Worm (Caenorhabditis elegans) whole organism, L3 larva: ENCODE data around the gene F31D5.1.

Experiments used
- aly-2 ChIP-seq: fragments of 150-350 bp; optimal IDR thresholded peaks from 2 replicates; lab custom pipeline; 2014; ENCODE audit warnings: missing biosample characterization, missing genetic modification characterization
- ceh-28 ChIP-seq: fragments of 150-350 bp; optimal IDR thresholded peaks from 2 replicates; lab custom pipeline; 2014; ENCODE audit warnings: missing biosample characterization, missing genetic modification reagents, missing genetic modification characterization
- egl-5 ChIP-seq: fragments of 150-350 bp; optimal IDR thresholded peaks from 2 replicates; lab custom pipeline; 2017; ENCODE audit warnings: missing biosample characterization, missing genetic modification reagents, missing genetic modification characterization, inconsistent platforms
- elt-1 ChIP-seq: fragments of 150-350 bp; optimal IDR thresholded peaks from 2 replicates; lab custom pipeline; 2014; ENCODE audit warnings: missing biosample characterization, missing genetic modification characterization
- fkh-2 ChIP-seq: fragments of 150-350 bp; optimal IDR thresholded peaks from 2 replicates; lab custom pipeline; 2014; ENCODE audit warnings: missing biosample characterization, missing genetic modification reagents, missing genetic modification characterization
- lin-39 ChIP-seq: fragments of 150-350 bp; optimal IDR thresholded peaks from 2 replicates; lab custom pipeline; 2018; ENCODE audit warnings: missing biosample characterization, missing genetic modification reagents, missing genetic modification characterization
- nhr-23 ChIP-seq: fragments of 150-350 bp; optimal IDR thresholded peaks from 2 replicates; lab custom pipeline; 2014; ENCODE audit warnings: missing biosample characterization, missing genetic modification reagents, missing genetic modification characterization
- nhr-76 ChIP-seq: fragments of 150-350 bp; sonication (generic microtip); optimal IDR thresholded peaks from 5 replicates; lab custom pipeline; 2014; ENCODE audit warnings: missing biosample characterization, missing genetic modification characterization
- skn-1 ChIP-seq: fragments of 150-350 bp; optimal IDR thresholded peaks from 2 replicates; lab custom pipeline; 2014; ENCODE audit warnings: missing biosample characterization, missing genetic modification characterization
- unc-62 ChIP-seq: fragments of 150-350 bp; sonication (generic microtip); optimal IDR thresholded peaks from 4 replicates; lab custom pipeline; 2014; ENCODE audit warnings: missing biosample characterization, missing genetic modification reagents, missing genetic modification characterization

DNA sequence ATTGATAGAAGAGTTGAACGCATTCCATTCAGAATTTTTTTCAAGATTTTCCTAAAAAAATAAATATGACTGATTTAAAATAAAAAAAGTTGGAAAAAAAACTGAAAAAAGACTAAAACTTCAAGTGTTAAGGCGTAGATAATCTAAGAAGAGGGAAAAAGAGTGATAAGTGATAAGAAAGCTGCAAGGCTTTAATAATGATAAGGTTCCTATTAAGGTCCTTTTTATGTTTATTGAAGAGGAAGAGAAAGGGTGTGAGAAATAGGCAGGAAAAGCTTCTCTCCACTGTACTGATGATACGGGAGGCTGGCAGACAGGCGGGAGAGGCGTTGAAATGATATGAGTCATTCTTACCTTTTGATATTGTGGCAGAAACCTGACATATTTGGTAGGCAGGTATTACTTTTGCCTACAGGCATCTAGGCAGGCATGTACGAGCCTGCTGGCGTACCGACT is 15.4 kb upstream of the F31D5.1 start, which contains the start of gene mth-1:
- no peak for TF ChIP-seq skn-1
- TF ChIP-seq unc-62 = no peak
- no peak for TF ChIP-seq ceh-28 (tag; lab: Kevin White, UChicago)
- no peak for TF ChIP-seq nhr-76
- no peak for TF ChIP-seq egl-5 (tag; lab: Kevin White, UChicago)
- no peak for TF ChIP-seq aly-2 (tag; lab: Kevin White, UChicago)
- TF ChIP-seq nhr-23 (tag; lab: Kevin White, UChicago) = no peak
- TF ChIP-seq elt-1 (tag; lab: Kevin White, UChicago) = no peak
- TF ChIP-seq lin-39 (tag; lab: Kevin White, UChicago) = no peak
- no peak for TF ChIP-seq fkh-2 (tag; lab: Kevin White, UChicago)
